Worm (Caenorhabditis elegans) whole organism, midembryonic: ENCODE measurements around the gene C33D3.4.

Experiments used
- T22C8.4 ChIP-seq: fragments of 200-800 bp; sonication (Bioruptor generic); IDR thresholded peaks from 2 replicates; pipeline ENCODE4 v1.3.6; 2022; ENCODE audit warnings: missing genetic modification characterization, missing compliant biosample characterization
- cog-1 ChIP-seq: sonication (generic microtip); optimal IDR thresholded peaks from 2 replicates; lab custom pipeline; 2016; ENCODE audit warnings: missing genetic modification characterization, missing compliant biosample characterization
- flt-1 ChIP-seq: fragments of 200-800 bp; sonication (Bioruptor generic); IDR thresholded peaks from 2 replicates; pipeline ENCODE4 v1.3.6; 2022; ENCODE audit warnings: missing genetic modification characterization, missing compliant biosample characterization
- klf-2 ChIP-seq: fragments of 200-800 bp; sonication (Bioruptor generic); conservative IDR thresholded peaks from 2 replicates; pipeline ENCODE4 v1.3.6; 2022; ENCODE audit warnings: missing genetic modification reagents, missing genetic modification characterization, missing compliant biosample characterization
- med-1 ChIP-seq: sonication (generic microtip); optimal IDR thresholded peaks from 2 replicates; lab custom pipeline; 2017; ENCODE audit warnings: missing genetic modification characterization, mild to moderate bottlenecking, missing compliant biosample characterization, antibody characterized with exemption, missing genetic modification reagents; ENCODE audit not compliant: insufficient read depth
- ref-1 ChIP-seq: fragments of 200-800 bp; sonication (Bioruptor generic); conservative IDR thresholded peaks from 2 replicates; pipeline ENCODE4 v1.3.6; 2022; ENCODE audit warnings: missing genetic modification reagents, missing genetic modification characterization, missing compliant biosample characterization
- tab-1 ChIP-seq: fragments of 200-800 bp; sonication (Bioruptor generic); IDR thresholded peaks from 2 replicates; pipeline ENCODE4 v1.3.6; 2022; ENCODE audit warnings: missing genetic modification characterization, missing compliant biosample characterization
- ztf-23 ChIP-seq: fragments of 200-800 bp; sonication (Bioruptor generic); IDR thresholded peaks from 2 replicates; pipeline ENCODE4 v1.3.6; 2022; ENCODE audit warnings: missing genetic modification reagents, missing genetic modification characterization, missing compliant biosample characterization
- ztf-29 ChIP-seq: fragments of 200-800 bp; sonication (Bioruptor generic); IDR thresholded peaks from 2 replicates; pipeline ENCODE4 v1.3.6; 2022; ENCODE audit warnings: missing genetic modification reagents, missing genetic modification characterization, missing compliant biosample characterization

The C33D3.4 gene

ce11 chrX:10491875-10492523 lies 3.1 kb downstream of the C33D3.4 start:
- TF ChIP-seq klf-2 (GFP tag; lab: Robert Waterston, UW) (no peak), ztf-29 (GFP tag; lab: Robert Waterston, UW) (no peak), ref-1 (GFP tag; lab: Robert Waterston, UW) (no peak), ztf-23 (GFP tag; lab: Robert Waterston, UW) (no peak), cog-1 (no peak), T22C8.4 (GFP tag; lab: Robert Waterston, UW) (no peak), med-1 (GFP tag; lab: Kevin White, UChicago) (no peak), tab-1 (GFP tag; lab: Robert Waterston, UW) (no peak), flt-1 (GFP tag; lab: Robert Waterston, UW) (no peak)

- TF ChIP-seq tab-1 (GFP tag; lab: Robert Waterston, UW) (no peak), cog-1 (no peak), T22C8.4 (GFP tag; lab: Robert Waterston, UW) (no peak), flt-1 (GFP tag; lab: Robert Waterston, UW) (no peak), ztf-23 (GFP tag; lab: Robert Waterston, UW) (no peak), klf-2 (GFP tag; lab: Robert Waterston, UW) (no peak), med-1 (GFP tag; lab: Kevin White, UChicago) (no peak), ref-1 (GFP tag; lab: Robert Waterston, UW) (no peak), ztf-29 (GFP tag; lab: Robert Waterston, UW) (no peak)
These were observed 10.7 kb downstream of the C33D3.4 start, which contains the start of gene vab-3 for ce11 chrX:10499590-10499989. TSS of gene vab-3 (plus strand) at chrX:10499890.

DNA sequence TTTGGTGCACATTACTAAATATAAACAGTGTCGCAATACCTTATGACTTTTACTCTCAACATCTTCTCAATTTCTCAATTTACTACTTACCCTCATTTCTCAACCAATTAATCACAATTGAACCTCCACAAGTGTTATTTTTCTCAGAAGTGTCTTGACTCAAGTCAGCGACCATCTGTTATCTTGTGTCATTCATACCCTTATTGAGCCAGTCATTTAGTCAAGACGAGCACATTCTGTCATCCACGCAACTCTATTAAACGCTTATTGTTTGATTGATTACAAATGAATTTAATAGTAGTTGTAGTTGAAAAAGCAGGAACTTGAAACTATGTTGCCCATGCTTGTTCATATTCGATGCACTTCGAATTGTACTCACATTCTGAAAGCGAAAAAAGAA lies 14.5 kb downstream of the C33D3.4 start:
- TF ChIP-seq ztf-29 (GFP tag; lab: Robert Waterston, UW), result no peak
- no peak for TF ChIP-seq tab-1 (GFP tag; lab: Robert Waterston, UW)
- TF ChIP-seq flt-1 (GFP tag; lab: Robert Waterston, UW), result no peak

DNA sequence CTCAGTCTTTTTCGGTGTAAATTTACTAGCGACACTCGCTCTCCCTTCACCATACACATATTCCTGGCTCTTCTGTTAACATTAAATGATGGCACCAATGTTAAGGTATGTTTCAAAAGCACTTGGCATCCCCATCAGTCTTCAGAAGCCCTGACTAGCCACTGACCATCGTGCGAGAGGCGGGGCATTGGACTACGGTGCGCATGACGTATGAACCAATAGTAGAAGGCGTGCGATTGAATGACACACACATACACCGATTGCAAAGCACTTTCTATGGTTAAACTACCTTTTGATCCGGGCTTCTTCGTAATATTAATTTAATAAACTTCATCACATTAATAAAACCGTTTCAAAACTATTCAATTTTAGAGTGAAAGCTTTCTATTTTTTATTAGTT lies 16.3 kb downstream of the C33D3.4 start:
- TF ChIP-seq cog-1 (no peak), T22C8.4 (GFP tag; lab: Robert Waterston, UW) (no peak), flt-1 (GFP tag; lab: Robert Waterston, UW) (no peak), med-1 (GFP tag; lab: Kevin White, UChicago) (no peak), tab-1 (GFP tag; lab: Robert Waterston, UW) (no peak), ztf-29 (GFP tag; lab: Robert Waterston, UW) (no peak), ztf-23 (GFP tag; lab: Robert Waterston, UW) (no peak), klf-2 (GFP tag; lab: Robert Waterston, UW) (no peak)

DNA sequence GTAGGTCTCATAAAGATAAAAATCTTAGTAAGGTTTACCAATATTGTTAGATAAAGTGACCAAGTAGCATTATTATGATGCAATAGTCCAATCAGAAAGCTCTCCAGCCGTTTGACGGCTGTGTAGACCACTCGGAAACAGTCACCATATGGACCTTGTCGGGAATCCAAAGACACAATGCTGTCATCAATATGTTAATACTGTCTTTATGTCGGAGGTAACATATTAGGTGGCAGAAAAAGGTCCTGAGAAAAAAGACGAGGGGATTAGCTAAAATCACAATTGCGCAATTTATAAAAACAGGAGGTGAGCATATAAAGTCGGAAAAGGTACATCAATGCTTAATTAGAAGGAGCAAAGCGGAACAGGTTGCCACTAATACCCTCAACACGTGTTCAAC lies 19.1 kb downstream of the C33D3.4 start:
- TF ChIP-seq ztf-23 (GFP tag; lab: Robert Waterston, UW) (no peak), flt-1 (GFP tag; lab: Robert Waterston, UW) (no peak), cog-1 (no peak), med-1 (GFP tag; lab: Kevin White, UChicago) (no peak), ztf-29 (GFP tag; lab: Robert Waterston, UW) (no peak), klf-2 (GFP tag; lab: Robert Waterston, UW) (no peak), T22C8.4 (GFP tag; lab: Robert Waterston, UW) (no peak), tab-1 (GFP tag; lab: Robert Waterston, UW) (no peak), ref-1 (GFP tag; lab: Robert Waterston, UW) (no peak)

DNA sequence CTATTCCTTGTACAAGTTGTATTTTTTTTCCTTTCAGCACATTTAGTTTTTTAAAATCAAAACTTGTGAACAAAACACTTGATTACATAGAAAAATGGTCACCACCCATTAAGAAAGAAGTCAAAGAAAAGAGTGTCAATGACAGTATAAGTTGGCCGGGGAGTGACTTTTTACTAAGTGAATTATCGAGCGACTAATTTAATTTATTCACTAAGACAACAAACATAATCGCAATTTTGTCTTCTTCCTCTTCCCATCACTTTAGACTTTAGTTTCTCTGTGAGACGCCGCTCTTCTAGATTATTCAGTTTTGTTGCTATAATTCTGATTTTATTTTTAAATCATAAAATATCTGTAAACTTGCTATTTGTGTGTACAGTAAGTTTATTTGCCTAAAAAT lies 25.2 kb downstream of the C33D3.4 start:
- TF ChIP-seq T22C8.4 (GFP tag; lab: Robert Waterston, UW) (no peak), med-1 (GFP tag; lab: Kevin White, UChicago) (no peak), klf-2 (GFP tag; lab: Robert Waterston, UW) (no peak), ref-1 (GFP tag; lab: Robert Waterston, UW) (no peak), ztf-29 (GFP tag; lab: Robert Waterston, UW) (no peak), flt-1 (GFP tag; lab: Robert Waterston, UW) (no peak), tab-1 (GFP tag; lab: Robert Waterston, UW) (no peak)

DNA sequence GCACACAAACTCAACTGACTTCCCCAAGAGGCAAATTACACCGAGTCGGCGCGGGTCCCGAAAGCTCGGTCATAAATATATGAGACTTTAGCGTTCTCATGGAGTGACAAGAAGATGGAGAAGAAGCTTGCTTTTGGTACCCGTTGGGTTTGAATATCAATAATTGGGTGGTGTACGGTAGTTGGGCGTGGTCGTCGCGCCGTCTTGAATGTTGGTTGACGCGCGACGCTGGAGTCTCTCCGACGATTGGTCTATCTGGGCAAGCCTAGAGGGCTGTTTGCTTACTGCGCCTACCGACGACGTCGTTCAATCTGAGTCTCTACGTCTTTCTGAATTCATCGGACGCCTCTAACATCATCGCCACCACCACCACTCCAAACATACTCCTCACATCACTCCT lies 26.0 kb downstream of the C33D3.4 start:
- no peak for TF ChIP-seq ztf-29 (GFP tag; lab: Robert Waterston, UW)
- no peak for TF ChIP-seq flt-1 (GFP tag; lab: Robert Waterston, UW)

DNA sequence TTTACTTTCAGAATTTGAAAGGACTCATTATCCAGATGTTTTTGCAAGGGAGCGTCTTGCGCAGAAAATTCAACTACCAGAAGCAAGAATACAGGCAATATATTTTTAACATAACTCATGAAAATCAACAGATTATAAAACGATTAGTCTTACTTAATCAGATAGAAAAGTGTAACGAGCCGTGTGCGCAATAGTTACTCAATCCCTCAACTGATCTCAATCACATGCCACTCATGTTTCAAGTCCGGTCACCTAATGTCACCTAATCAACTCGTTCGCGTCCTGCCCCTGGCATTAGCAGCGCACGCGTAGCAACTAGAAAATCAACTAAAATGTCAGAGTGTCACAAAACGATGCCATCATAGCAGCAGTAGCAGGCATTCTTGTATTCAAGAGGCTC lies 27.7 kb downstream of the C33D3.4 start:
- no peak for TF ChIP-seq ztf-29 (GFP tag; lab: Robert Waterston, UW)
- TF ChIP-seq flt-1 (GFP tag; lab: Robert Waterston, UW), result no peak
- TF ChIP-seq ref-1 (GFP tag; lab: Robert Waterston, UW), result no peak
- TF ChIP-seq ztf-23 (GFP tag; lab: Robert Waterston, UW), result no peak
- TF ChIP-seq tab-1 (GFP tag; lab: Robert Waterston, UW), result no peak
- no peak for TF ChIP-seq cog-1
- TF ChIP-seq med-1 (GFP tag; lab: Kevin White, UChicago), result no peak
- no peak for TF ChIP-seq klf-2 (GFP tag; lab: Robert Waterston, UW)
- no peak for TF ChIP-seq T22C8.4 (GFP tag; lab: Robert Waterston, UW)

DNA sequence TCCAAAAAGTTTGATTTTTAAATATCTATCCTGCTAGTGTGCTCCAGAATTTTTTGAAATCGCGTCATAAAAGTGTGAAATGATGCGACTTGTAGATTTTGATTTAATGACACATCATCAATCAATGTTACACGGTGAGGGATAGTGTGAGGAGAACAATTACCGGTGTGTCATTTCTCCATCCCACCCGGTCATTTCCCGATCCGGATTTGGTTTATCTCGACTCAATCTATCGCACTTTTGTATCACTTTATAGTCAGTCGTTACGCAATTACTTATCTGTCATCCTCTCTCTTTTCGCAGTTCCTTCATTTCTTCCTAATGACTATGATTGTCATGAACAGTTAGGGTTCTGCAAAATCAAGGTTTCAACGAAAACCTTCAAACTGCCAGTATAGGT lies 31.3 kb downstream of the C33D3.4 start:
- TF ChIP-seq ztf-23 (GFP tag; lab: Robert Waterston, UW) (no peak), klf-2 (GFP tag; lab: Robert Waterston, UW) (no peak), ref-1 (GFP tag; lab: Robert Waterston, UW) (no peak), tab-1 (GFP tag; lab: Robert Waterston, UW) (no peak), med-1 (GFP tag; lab: Kevin White, UChicago) (no peak), flt-1 (GFP tag; lab: Robert Waterston, UW) (no peak), ztf-29 (GFP tag; lab: Robert Waterston, UW) (no peak)
